Worm (Caenorhabditis elegans) whole organism, mixed stage, embryonic: ENCODE data around the gene F59D6.1.

Source experiments
- blmp-1 ChIP-seq: fragments of 150-350 bp; optimal IDR thresholded peaks from 2 replicates; lab custom pipeline; 2014; ENCODE audit warnings: missing biosample characterization, missing genetic modification characterization
- ceh-39 ChIP-seq: fragments of 150-350 bp; optimal IDR thresholded peaks from 2 replicates; lab custom pipeline; 2014; ENCODE audit warnings: missing biosample characterization, missing genetic modification characterization
- ces-1 ChIP-seq: fragments of 150-350 bp; optimal IDR thresholded peaks from 2 replicates; lab custom pipeline; 2014; ENCODE audit warnings: missing biosample characterization, missing genetic modification reagents, missing genetic modification characterization
- elt-3 ChIP-seq: fragments of 150-350 bp; optimal IDR thresholded peaks from 2 replicates; lab custom pipeline; 2014; ENCODE audit warnings: missing biosample characterization, missing genetic modification characterization
- lin-13 ChIP-seq: fragments of 150-350 bp; optimal IDR thresholded peaks from 2 replicates; lab custom pipeline; 2014; ENCODE audit warnings: missing biosample characterization, missing genetic modification characterization
- nhr-12 ChIP-seq: fragments of 150-350 bp; optimal IDR thresholded peaks from 2 replicates; lab custom pipeline; 2014; ENCODE audit warnings: missing biosample characterization, missing genetic modification characterization
- pha-4 ChIP-seq: fragments of 150-350 bp; optimal IDR thresholded peaks from 2 replicates; lab custom pipeline; 2018; ENCODE audit warnings: missing biosample characterization, missing genetic modification reagents, missing genetic modification characterization
- snpc-4 ChIP-seq: fragments of 150-350 bp; optimal IDR thresholded peaks from 2 replicates; lab custom pipeline; 2014; ENCODE audit warnings: missing biosample characterization, missing genetic modification characterization
- unc-39 ChIP-seq: fragments of 150-350 bp; optimal IDR thresholded peaks from 2 replicates; lab custom pipeline; 2014; ENCODE audit warnings: missing biosample characterization, missing genetic modification characterization

- TF ChIP-seq ceh-39 (tag; lab: Kevin White, UChicago) (no peak), pha-4 (no peak), unc-39 (no peak), snpc-4 (no peak), blmp-1 (tag; lab: Kevin White, UChicago) (no peak), elt-3 (tag; lab: Kevin White, UChicago) (no peak), lin-13 (no peak), ces-1 (GFP tag; lab: Kevin White, UChicago) (no peak), nhr-12 (tag; lab: Kevin White, UChicago) (no peak)
Measured at ce11 chrV:2999736-3000135, 45.2 kb upstream of the F59D6.1 start, which contains the start of gene srw-119.
